Fruit fly (Drosophila melanogaster) whole organism, embryonic: ENCODE data around the gene barr.
A peak's percentile ranks its signal among the peaks of the same experiment; 100 is the strongest.

ENCODE experiments used
- Adf1 ChIP-seq: fragments of 200-800 bp; sonication (Bioruptor generic); IDR thresholded peaks from 2 replicates; pipeline ENCODE4 v1.3.6; 2022; ENCODE audit warnings: missing biosample characterization, missing genetic modification characterization
- Atf3 ChIP-seq: fragments of 200-800 bp; sonication (Bioruptor generic); optimal IDR thresholded peaks from 3 replicates; lab custom pipeline; 2016; ENCODE audit warnings: missing biosample characterization, missing genetic modification characterization
- BEAF-32 ChIP-seq: fragments of 200-800 bp; sonication (Bioruptor generic); optimal IDR thresholded peaks from 3 replicates; lab custom pipeline; 2017; ENCODE audit warnings: missing biosample characterization, missing genetic modification characterization, mild to moderate bottlenecking, moderate library complexity, missing genetic modification reagents
- CG10267 ChIP-seq: fragments of 200-800 bp; sonication (Bioruptor generic); optimal IDR thresholded peaks from 2 replicates; lab custom pipeline; 2018; ENCODE audit warnings: missing biosample characterization, mild to moderate bottlenecking, missing genetic modification characterization, moderate library complexity
- CG11560 ChIP-seq: fragments of 200-800 bp; sonication (Bioruptor generic); IDR thresholded peaks from 3 replicates; pipeline ENCODE4 v1.3.6; 2022; ENCODE audit warnings: missing biosample characterization, missing genetic modification characterization
- CG12104 ChIP-seq: fragments of 200-800 bp; sonication (Bioruptor generic); optimal IDR thresholded peaks from 3 replicates; lab custom pipeline; 2016; ENCODE audit warnings: missing biosample characterization, missing genetic modification characterization
- CG12155 ChIP-seq: fragments of 200-800 bp; sonication (Bioruptor generic); optimal IDR thresholded peaks from 3 replicates; lab custom pipeline; 2016; ENCODE audit warnings: missing biosample characterization, missing genetic modification characterization
- CG1233 ChIP-seq: fragments of 200-800 bp; sonication (Bioruptor generic); optimal IDR thresholded peaks from 4 replicates; lab custom pipeline; 2018; ENCODE audit warnings: missing biosample characterization, mild to moderate bottlenecking, missing genetic modification characterization
- CG13775 ChIP-seq: fragments of 200-800 bp; sonication (Bioruptor generic); optimal IDR thresholded peaks from 3 replicates; lab custom pipeline; 2017; ENCODE audit warnings: missing biosample characterization, mild to moderate bottlenecking, missing genetic modification characterization
- CG14014 ChIP-seq: fragments of 200-800 bp; sonication (Bioruptor generic); IDR thresholded peaks from 2 replicates; pipeline ENCODE4 v1.3.6; 2022; ENCODE audit warnings: missing biosample characterization, missing genetic modification characterization
- CG14441 ChIP-seq: fragments of 200-800 bp; sonication (Bioruptor generic); IDR thresholded peaks from 2 replicates; pipeline ENCODE4 v1.3.6; 2022; ENCODE audit warnings: missing biosample characterization, missing genetic modification characterization
- CG15073 ChIP-seq: fragments of 200-800 bp; sonication (Bioruptor generic); optimal IDR thresholded peaks from 2 replicates; lab custom pipeline; 2016; ENCODE audit warnings: missing biosample characterization, missing genetic modification characterization
- CG1529 ChIP-seq: fragments of 200-800 bp; sonication (Bioruptor generic); optimal IDR thresholded peaks from 3 replicates; lab custom pipeline; 2018; ENCODE audit warnings: missing biosample characterization, missing genetic modification characterization
- CG17829 ChIP-seq: fragments of 200-800 bp; optimal IDR thresholded peaks from 2 replicates; lab custom pipeline; 2019; ENCODE audit warnings: missing biosample characterization, mild to moderate bottlenecking, missing genetic modification characterization, moderate library complexity
- CG18764 ChIP-seq: fragments of 200-800 bp; sonication (Bioruptor generic); optimal IDR thresholded peaks from 3 replicates; lab custom pipeline; 2016; ENCODE audit warnings: missing biosample characterization, missing genetic modification characterization
- CG31388 ChIP-seq: fragments of 200-800 bp; sonication (Bioruptor generic); optimal IDR thresholded peaks from 2 replicates; lab custom pipeline; 2016; ENCODE audit warnings: missing biosample characterization, missing genetic modification characterization
- CG3838 ChIP-seq: fragments of 200-800 bp; sonication (Bioruptor generic); optimal IDR thresholded peaks from 3 replicates; lab custom pipeline; 2016; ENCODE audit warnings: missing biosample characterization, missing genetic modification characterization
- CG4404 ChIP-seq: fragments of 200-800 bp; sonication (Bioruptor generic); IDR thresholded peaks from 2 replicates; pipeline ENCODE4 v1.3.6; 2022; ENCODE audit warnings: missing biosample characterization, missing genetic modification characterization
- CG4854 ChIP-seq: fragments of 200-800 bp; sonication (Bioruptor generic); optimal IDR thresholded peaks from 2 replicates; lab custom pipeline; 2016; ENCODE audit warnings: missing biosample characterization, missing genetic modification characterization, inconsistent platforms
- CG5953 ChIP-seq: fragments of 200-800 bp; sonication (Bioruptor generic); IDR thresholded peaks from 2 replicates; pipeline ENCODE4 v1.3.6; 2022; ENCODE audit warnings: missing biosample characterization, missing genetic modification characterization
- CG6654 ChIP-seq: fragments of 200-800 bp; sonication (Bioruptor generic); optimal IDR thresholded peaks from 2 replicates; lab custom pipeline; 2017; ENCODE audit warnings: missing biosample characterization, mild to moderate bottlenecking, missing genetic modification characterization
- CG7357 ChIP-seq: fragments of 200-800 bp; sonication (Bioruptor generic); IDR thresholded peaks from 3 replicates; pipeline ENCODE4 v1.3.6; 2022; ENCODE audit warnings: missing biosample characterization, missing genetic modification characterization
- CG9727 ChIP-seq: fragments of 200-800 bp; sonication (Bioruptor generic); optimal IDR thresholded peaks from 3 replicates; lab custom pipeline; 2017; ENCODE audit warnings: missing biosample characterization, mild to moderate bottlenecking, missing genetic modification characterization
- Dek ChIP-seq: fragments of 200-800 bp; sonication (Bioruptor generic); optimal IDR thresholded peaks from 3 replicates; lab custom pipeline; 2019; ENCODE audit warnings: missing biosample characterization, mild to moderate bottlenecking, missing genetic modification characterization, moderate library complexity
- Dip3 ChIP-seq: fragments of 200-800 bp; sonication (Bioruptor generic); optimal IDR thresholded peaks from 3 replicates; lab custom pipeline; 2016; ENCODE audit warnings: missing biosample characterization, missing genetic modification characterization
- Dll ChIP-seq: fragments of 200-800 bp; sonication (Bioruptor generic); IDR thresholded peaks from 4 replicates; pipeline ENCODE4 v1.3.6; 2022; ENCODE audit warnings: missing biosample characterization, missing genetic modification characterization; ENCODE audit not compliant: partially characterized antibody
- HLH4C ChIP-seq: fragments of 200-800 bp; sonication (Bioruptor generic); IDR thresholded peaks from 3 replicates; pipeline ENCODE4 v1.3.6; 2022; ENCODE audit warnings: missing biosample characterization, missing genetic modification characterization; ENCODE audit not compliant: partially characterized antibody
- Hr39 ChIP-seq: fragments of >200 bp; optimal IDR thresholded peaks from 2 replicates; lab custom pipeline; 2017
- Lpt ChIP-seq: fragments of >200 bp; optimal IDR thresholded peaks from 2 replicates; lab custom pipeline; 2018; ENCODE audit warnings: missing biosample characterization, missing genetic modification characterization
- MESR4 ChIP-seq: fragments of 200-800 bp; sonication (Bioruptor generic); optimal IDR thresholded peaks from 2 replicates; lab custom pipeline; 2018; ENCODE audit warnings: missing biosample characterization, mild to moderate bottlenecking, missing genetic modification characterization, moderate library complexity
- Med ChIP-seq: fragments of 200-800 bp; sonication (Bioruptor generic); peaks from one replicate; lab custom pipeline; 2016; ENCODE audit warnings: missing biosample characterization, missing genetic modification characterization, mild to moderate bottlenecking, inconsistent platforms, moderate library complexity
- Mrtf ChIP-seq: fragments of 200-800 bp; sonication (Bioruptor generic); IDR thresholded peaks from 3 replicates; pipeline ENCODE4 v1.3.6; 2022; ENCODE audit warnings: missing biosample characterization, missing genetic modification characterization
- Poxn ChIP-seq: fragments of 200-800 bp; sonication (Bioruptor generic); IDR thresholded peaks from 2 replicates; pipeline ENCODE4 v1.3.6; 2022; ENCODE audit warnings: missing biosample characterization, missing genetic modification characterization
- Ptx1 ChIP-seq: fragments of 200-800 bp; sonication (Bioruptor generic); IDR thresholded peaks from 2 replicates; pipeline ENCODE4 v1.3.6; 2022; ENCODE audit warnings: missing biosample characterization, missing genetic modification characterization
- Rfx ChIP-seq: fragments of 200-800 bp; sonication (Bioruptor generic); IDR thresholded peaks from 2 replicates; pipeline ENCODE4 v1.3.6; 2022; ENCODE audit warnings: missing biosample characterization, missing genetic modification characterization
- Sin3A ChIP-seq: fragments of >200 bp; optimal IDR thresholded peaks from 2 replicates; lab custom pipeline; 2018
- Sox100B ChIP-seq: fragments of 200-800 bp; sonication (Bioruptor generic); optimal IDR thresholded peaks from 3 replicates; lab custom pipeline; 2018; ENCODE audit warnings: missing biosample characterization, mild to moderate bottlenecking, missing genetic modification characterization
- Ssrp ChIP-seq: fragments of 200-800 bp; sonication (Bioruptor generic); optimal IDR thresholded peaks from 2 replicates; lab custom pipeline; 2018; ENCODE audit warnings: missing biosample characterization, mild to moderate bottlenecking, missing genetic modification characterization, moderate library complexity
- bowl ChIP-seq: fragments of 200-800 bp; sonication (Bioruptor generic); IDR thresholded peaks from 2 replicates; pipeline ENCODE4 v1.3.6; 2022; ENCODE audit warnings: missing biosample characterization, missing genetic modification characterization
- crp ChIP-seq, 2 experiments: fragments of 200-800 bp; sonication (Bioruptor generic); optimal IDR thresholded peaks; 2 replicates in 1 of 2; 3 replicates in 1 of 2; lab custom pipeline; 2017; ENCODE audit warnings: missing biosample characterization in 2 of 2, missing genetic modification characterization in 2 of 2, mild to moderate bottlenecking in 1 of 2, moderate library complexity in 1 of 2
- dpn ChIP-seq, 2 experiments: fragments of 200-800 bp; sonication (Bioruptor generic); optimal IDR thresholded peaks; 3 replicates each; lab custom pipeline; 2016; ENCODE audit warnings: missing biosample characterization in 2 of 2, missing genetic modification characterization in 2 of 2
- gem ChIP-seq: fragments of 200-800 bp; sonication (Bioruptor generic); optimal IDR thresholded peaks from 2 replicates; lab custom pipeline; 2019; ENCODE audit warnings: missing biosample characterization, mild to moderate bottlenecking, missing genetic modification characterization, moderate library complexity
- kah ChIP-seq: fragments of 200-800 bp; sonication (Bioruptor generic); optimal IDR thresholded peaks from 2 replicates; lab custom pipeline; 2018; ENCODE audit warnings: missing biosample characterization, mild to moderate bottlenecking, missing genetic modification characterization
- maf-S ChIP-seq: fragments of 200-800 bp; sonication (Bioruptor generic); optimal IDR thresholded peaks from 2 replicates; lab custom pipeline; 2016; ENCODE audit warnings: missing biosample characterization, missing genetic modification characterization
- nerfin-1 ChIP-seq: fragments of 200-800 bp; sonication (Bioruptor generic); optimal IDR thresholded peaks from 3 replicates; lab custom pipeline; 2019; ENCODE audit warnings: missing biosample characterization, mild to moderate bottlenecking, missing genetic modification characterization, moderate library complexity
- oc ChIP-seq: fragments of 200-800 bp; sonication (Bioruptor generic); optimal IDR thresholded peaks from 2 replicates; lab custom pipeline; 2018; ENCODE audit warnings: missing biosample characterization, mild to moderate bottlenecking, missing genetic modification characterization, moderate library complexity
- pb ChIP-seq: fragments of 200-800 bp; sonication (Bioruptor generic); optimal IDR thresholded peaks from 3 replicates; lab custom pipeline; 2016; ENCODE audit warnings: missing biosample characterization, missing genetic modification characterization
- phol ChIP-seq: fragments of 200-800 bp; sonication (Bioruptor generic); optimal IDR thresholded peaks from 3 replicates; lab custom pipeline; 2018; ENCODE audit warnings: missing biosample characterization, mild to moderate bottlenecking, missing genetic modification characterization, moderate library complexity
- schlank ChIP-seq: fragments of 200-800 bp; sonication (Bioruptor generic); optimal IDR thresholded peaks from 2 replicates; lab custom pipeline; 2018; ENCODE audit warnings: missing biosample characterization, mild to moderate bottlenecking, missing genetic modification characterization
- tap ChIP-seq: fragments of 200-800 bp; optimal IDR thresholded peaks from 3 replicates; lab custom pipeline; 2019; ENCODE audit warnings: missing biosample characterization, mild to moderate bottlenecking, missing genetic modification characterization, moderate library complexity
- zen2 ChIP-seq: fragments of 200-800 bp; sonication (Bioruptor generic); IDR thresholded peaks from 3 replicates; pipeline ENCODE4 v1.3.6; 2022; ENCODE audit warnings: missing biosample characterization, missing genetic modification characterization; ENCODE audit not compliant: partially characterized antibody

barr gene

DNA sequence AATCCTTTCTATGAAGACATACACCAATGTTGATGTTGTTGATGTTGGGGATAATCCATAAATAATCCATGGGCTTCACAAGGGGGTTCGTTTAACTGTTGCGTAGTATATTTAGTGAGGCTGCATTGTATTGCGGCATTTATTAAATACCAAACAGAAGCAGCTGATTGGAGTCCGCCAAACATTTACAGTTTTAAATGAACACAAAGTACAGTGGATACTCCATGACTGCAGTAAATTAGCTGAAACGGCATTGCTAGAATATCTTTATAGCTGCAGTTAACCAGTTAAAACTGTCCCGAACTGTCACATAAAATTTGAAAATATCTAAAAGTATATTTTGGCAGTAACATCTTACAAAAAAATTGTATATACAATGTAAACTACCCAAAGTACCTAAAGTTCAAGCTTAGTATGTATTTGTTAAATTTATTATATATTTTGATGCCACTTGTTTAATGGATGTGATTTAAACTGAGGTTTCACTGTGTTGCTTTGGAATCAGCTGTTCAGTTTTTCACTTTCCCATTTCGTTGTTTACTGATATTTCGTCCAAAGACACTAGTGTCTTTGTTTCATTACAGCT lies 30.0 kb upstream of the barr start, which contains the start of the genes CG10747 and Pyroxd1 (continued):
- TF ChIP-seq CG18764 (GFP tag; lab: Kevin White, UChicago) (peak; percentile 91), Dip3 (peak; percentile 96), CG12155 (GFP tag; lab: Kevin White, UChicago) (peak; percentile 96), Poxn (peak; percentile 91), CG7357 (peak; percentile 88), kah (GFP tag; lab: Kevin White, UChicago) (peak; percentile 90), CG4854 (GFP tag; lab: Kevin White, UChicago) (peak; percentile 94), CG14441 (GFP tag; lab: Robert Waterston, UW) (peak; percentile 95), CG31388 (GFP tag; lab: Kevin White, UChicago) (peak; percentile 93), Hr39 (lab: Kevin White, UChicago) (no peak), Dll (GFP tag; lab: Robert Waterston, UW) (0 out of 4 replicates have a peak, but pooled peaks have one; percentile 27), CG11560 (tag; lab: Robert Waterston, UW) (peak; percentile 90), CG1529 (GFP tag; lab: Kevin White, UChicago) (peak; percentile 94), maf-S (GFP tag; lab: Kevin White, UChicago) (peak; percentile 93), phol (tag; lab: Kevin White, UChicago) (peak; percentile 96), Med (GFP tag; lab: Kevin White, UChicago) (peak; percentile 99), CG13775 (peak; percentile 97), CG6654 (peak; percentile 93), nerfin-1 (tag; lab: Kevin White, UChicago) (peak; percentile 92), CG5953 (GFP tag; lab: Robert Waterston, UW) (peak; percentile 78; the same call in 1 of the 2 replicates), schlank (peak; percentile 94), Dek (tag; lab: Kevin White, UChicago) (peak; percentile 98), Sox100B (GFP tag; lab: Kevin White, UChicago) (peak; percentile 96), zen2 (GFP tag; lab: Robert Waterston, UW) (no peak), CG4404 (peak; percentile 96), Atf3 (GFP tag; lab: Kevin White, UChicago) (peak; percentile 87), MESR4 (GFP tag; lab: Kevin White, UChicago) (peak; percentile 80), bowl (GFP tag; lab: Robert Waterston, UW) (peak; percentile 84), Sin3A (no peak), oc (tag; lab: Kevin White, UChicago) (peak; percentile 93), dpn (GFP tag; optimal IDR thresholded peaks at IDR 0.05; lab: Kevin White, UChicago) (peak; percentile 97 to 98), Rfx (GFP tag; lab: Robert Waterston, UW) (peak; percentile 98), CG9727 (GFP tag; lab: Kevin White, UChicago) (peak; percentile 97), Mrtf (GFP tag; lab: Robert Waterston, UW) (peak; percentile 95), CG10267 (tag; lab: Kevin White, UChicago) (peak; percentile 89), CG3838 (GFP tag; lab: Kevin White, UChicago) (peak; percentile 91), CG15073 (peak; percentile 86), Adf1 (GFP tag; lab: Robert Waterston, UW) (peak; percentile 83), Lpt (GFP tag; lab: Kevin White, UChicago) (no peak), Ssrp (tag; lab: Kevin White, UChicago) (peak; percentile 97), CG1233 (GFP tag; lab: Kevin White, UChicago) (peak; percentile 94), BEAF-32 (peak; percentile 39), CG12104 (peak; percentile 95), gem (peak; percentile 98), pb (GFP tag; lab: Kevin White, UChicago) (peak; percentile 85), crp (GFP tag; optimal IDR thresholded peaks at IDR 0.05; lab: Kevin White, UChicago) (peak; percentile 88 to 96), tap (tag; lab: Kevin White, UChicago) (peak; percentile 94), HLH4C (no peak), CG17829 (tag; lab: Kevin White, UChicago) (peak; percentile 95), Ptx1 (GFP tag; lab: Robert Waterston, UW) (peak; percentile 98), CG14014 (GFP tag; lab: Robert Waterston, UW) (peak; percentile 96)
